Fruit fly (Drosophila melanogaster) whole organism, embryonic: Measurements from ENCODE around the gene Ssu72.

Experiments used
- Antp ChIP-seq: fragments of 200-800 bp; sonication (Bioruptor generic); optimal IDR thresholded peaks from 3 replicates; lab custom pipeline; 2016; ENCODE audit warnings: missing biosample characterization, missing genetic modification characterization
- Atf3 ChIP-seq: fragments of 200-800 bp; sonication (Bioruptor generic); optimal IDR thresholded peaks from 3 replicates; lab custom pipeline; 2016; ENCODE audit warnings: missing biosample characterization, missing genetic modification characterization
- B-H1 ChIP-seq: fragments of 200-800 bp; sonication (Bioruptor generic); IDR thresholded peaks from 3 replicates; pipeline ENCODE4 v1.3.6; 2022; ENCODE audit warnings: missing biosample characterization, missing genetic modification characterization
- Bdp1 ChIP-seq: fragments of 200-800 bp; sonication (Bioruptor generic); optimal IDR thresholded peaks from 3 replicates; lab custom pipeline; 2016; ENCODE audit warnings: missing biosample characterization, missing genetic modification characterization
- CG10267 ChIP-seq: fragments of 200-800 bp; sonication (Bioruptor generic); optimal IDR thresholded peaks from 2 replicates; lab custom pipeline; 2018; ENCODE audit warnings: missing biosample characterization, mild to moderate bottlenecking, missing genetic modification characterization, moderate library complexity
- CG12391 ChIP-seq: fragments of 200-800 bp; sonication (Bioruptor generic); optimal IDR thresholded peaks from 3 replicates; lab custom pipeline; 2018; ENCODE audit warnings: missing biosample characterization, mild to moderate bottlenecking, missing genetic modification characterization, moderate library complexity
- CG17186 ChIP-seq: fragments of 200-800 bp; sonication (Bioruptor generic); optimal IDR thresholded peaks from 3 replicates; lab custom pipeline; 2017; ENCODE audit warnings: missing biosample characterization, missing genetic modification reagents, missing genetic modification characterization
- CG2202 ChIP-seq: fragments of 200-800 bp; sonication (Bioruptor generic); optimal IDR thresholded peaks from 2 replicates; lab custom pipeline; 2018; ENCODE audit warnings: missing biosample characterization, mild to moderate bottlenecking, missing genetic modification characterization
- CG33213 ChIP-seq: fragments of 200-800 bp; sonication (Bioruptor generic); optimal IDR thresholded peaks from 3 replicates; lab custom pipeline; 2016; ENCODE audit warnings: missing biosample characterization, missing genetic modification characterization
- CG42726 ChIP-seq: fragments of 200-800 bp; sonication (Bioruptor generic); IDR thresholded peaks from 2 replicates; pipeline ENCODE4 v1.3.6; 2022; ENCODE audit warnings: missing biosample characterization, missing genetic modification characterization; ENCODE audit not compliant: partially characterized antibody
- CG4424 ChIP-seq: fragments of 200-800 bp; sonication (Bioruptor generic); optimal IDR thresholded peaks from 3 replicates; lab custom pipeline; 2016; ENCODE audit warnings: missing biosample characterization, missing genetic modification characterization
- CG7271 ChIP-seq: fragments of 200-800 bp; sonication (Bioruptor generic); optimal IDR thresholded peaks from 2 replicates; lab custom pipeline; 2018; ENCODE audit warnings: missing biosample characterization, mild to moderate bottlenecking, missing genetic modification characterization, moderate library complexity
- CG8924 ChIP-seq: fragments of 200-800 bp; optimal IDR thresholded peaks from 3 replicates; lab custom pipeline; 2019; ENCODE audit warnings: missing biosample characterization, mild to moderate bottlenecking, missing genetic modification characterization, moderate library complexity
- CG9797 ChIP-seq: fragments of 200-800 bp; sonication (Bioruptor generic); optimal IDR thresholded peaks from 3 replicates; lab custom pipeline; 2018; ENCODE audit warnings: missing biosample characterization, mild to moderate bottlenecking, missing genetic modification characterization
- Camta ChIP-seq: fragments of 200-800 bp; sonication (Bioruptor generic); optimal IDR thresholded peaks from 2 replicates; lab custom pipeline; 2016; ENCODE audit warnings: missing biosample characterization, missing genetic modification characterization
- CrebB ChIP-seq: fragments of 200-800 bp; sonication (Bioruptor generic); optimal IDR thresholded peaks from 3 replicates; lab custom pipeline; 2018; ENCODE audit warnings: missing biosample characterization, mild to moderate bottlenecking, missing genetic modification characterization
- Dp ChIP-seq: fragments of 200-800 bp; sonication (Bioruptor generic); optimal IDR thresholded peaks from 2 replicates; lab custom pipeline; 2018; ENCODE audit warnings: missing biosample characterization, mild to moderate bottlenecking, missing genetic modification characterization, moderate library complexity
- Elba2 ChIP-seq: fragments of 200-800 bp; sonication (Bioruptor generic); optimal IDR thresholded peaks from 3 replicates; lab custom pipeline; 2016; ENCODE audit warnings: missing biosample characterization, missing genetic modification characterization
- Ets65A ChIP-seq: fragments of 200-800 bp; sonication (Bioruptor generic); peaks from one replicate; lab custom pipeline; 2016; ENCODE audit warnings: missing biosample characterization, missing genetic modification characterization
- Ets97D ChIP-seq: fragments of 200-800 bp; sonication (Bioruptor generic); optimal IDR thresholded peaks from 3 replicates; lab custom pipeline; 2016; ENCODE audit warnings: missing biosample characterization, missing genetic modification characterization
- Gsc ChIP-seq: fragments of 200-800 bp; sonication (Bioruptor generic); IDR thresholded peaks from 2 replicates; pipeline ENCODE4 v1.3.6; 2022; ENCODE audit warnings: missing biosample characterization, missing genetic modification characterization
- Hand ChIP-seq: fragments of 200-800 bp; sonication (Bioruptor generic); optimal IDR thresholded peaks from 2 replicates; lab custom pipeline; 2017; ENCODE audit warnings: mild to moderate bottlenecking, missing biosample characterization, missing genetic modification reagents, missing genetic modification characterization
- Hsf ChIP-seq: fragments of 200-800 bp; sonication (Bioruptor generic); optimal IDR thresholded peaks from 3 replicates; lab custom pipeline; 2016; ENCODE audit warnings: missing biosample characterization, missing genetic modification characterization
- Lhr ChIP-seq: fragments of 200-800 bp; sonication (Bioruptor generic); optimal IDR thresholded peaks from 3 replicates; lab custom pipeline; 2017; ENCODE audit warnings: mild to moderate bottlenecking, missing biosample characterization, missing genetic modification reagents, missing genetic modification characterization
- NC2β ChIP-seq: fragments of 200-800 bp; sonication (Bioruptor generic); optimal IDR thresholded peaks from 2 replicates; lab custom pipeline; 2016; ENCODE audit warnings: missing biosample characterization, missing genetic modification characterization
- PHDP ChIP-seq: fragments of 200-800 bp; sonication (Bioruptor generic); optimal IDR thresholded peaks from 3 replicates; lab custom pipeline; 2018; ENCODE audit warnings: missing biosample characterization, mild to moderate bottlenecking, missing genetic modification characterization, moderate library complexity
- Pdp1 ChIP-seq, 2 experiments: fragments of 200-800 bp; sonication (Bioruptor generic); optimal IDR thresholded peaks; 3 replicates each; lab custom pipeline; 2016; ENCODE audit warnings: missing biosample characterization in 2 of 2, missing genetic modification characterization in 2 of 2, mild to moderate bottlenecking in 1 of 2, moderate library complexity in 1 of 2
- Poxn ChIP-seq: fragments of 200-800 bp; sonication (Bioruptor generic); IDR thresholded peaks from 2 replicates; pipeline ENCODE4 v1.3.6; 2022; ENCODE audit warnings: missing biosample characterization, missing genetic modification characterization
- Rfx ChIP-seq: fragments of 200-800 bp; sonication (Bioruptor generic); IDR thresholded peaks from 2 replicates; pipeline ENCODE4 v1.3.6; 2022; ENCODE audit warnings: missing biosample characterization, missing genetic modification characterization
- Scr ChIP-seq: fragments of 200-800 bp; sonication (Bioruptor generic); IDR thresholded peaks from 2 replicates; pipeline ENCODE4 v1.3.6; 2022; ENCODE audit warnings: missing biosample characterization, missing genetic modification characterization; ENCODE audit not compliant: partially characterized antibody
- Tbp ChIP-seq: fragments of >200 bp; optimal IDR thresholded peaks from 2 replicates; lab custom pipeline; 2018; ENCODE audit warnings: missing biosample characterization, missing genetic modification characterization
- bcd ChIP-seq: fragments of 200-800 bp; sonication (Bioruptor generic); optimal IDR thresholded peaks from 2 replicates; lab custom pipeline; 2017; ENCODE audit warnings: missing biosample characterization, mild to moderate bottlenecking, missing genetic modification characterization
- dan ChIP-seq: fragments of 200-800 bp; sonication (Bioruptor generic); IDR thresholded peaks from 2 replicates; pipeline ENCODE4 v1.3.6; 2022; ENCODE audit warnings: missing biosample characterization, missing genetic modification characterization
- gfzf ChIP-seq: fragments of 200-800 bp; sonication (Bioruptor generic); optimal IDR thresholded peaks from 2 replicates; lab custom pipeline; 2016; ENCODE audit warnings: missing biosample characterization, mild to moderate bottlenecking, missing genetic modification characterization, moderate library complexity
- grau ChIP-seq: fragments of 200-800 bp; optimal IDR thresholded peaks from 3 replicates; lab custom pipeline; 2019; ENCODE audit warnings: missing biosample characterization, mild to moderate bottlenecking, missing genetic modification characterization, moderate library complexity
- grn ChIP-seq: fragments of 200-800 bp; sonication (Bioruptor generic); optimal IDR thresholded peaks from 3 replicates; lab custom pipeline; 2017; ENCODE audit warnings: missing biosample characterization, missing genetic modification characterization
- jing ChIP-seq: fragments of 200-800 bp; sonication (Bioruptor generic); optimal IDR thresholded peaks from 2 replicates; lab custom pipeline; 2018; ENCODE audit warnings: missing biosample characterization, mild to moderate bottlenecking, missing genetic modification characterization
- nmo ChIP-seq: fragments of 200-800 bp; sonication (Bioruptor generic); optimal IDR thresholded peaks from 2 replicates; lab custom pipeline; 2018; ENCODE audit warnings: missing biosample characterization, mild to moderate bottlenecking, missing genetic modification characterization, moderate library complexity
- phol ChIP-seq: fragments of 200-800 bp; sonication (Bioruptor generic); optimal IDR thresholded peaks from 3 replicates; lab custom pipeline; 2018; ENCODE audit warnings: missing biosample characterization, mild to moderate bottlenecking, missing genetic modification characterization, moderate library complexity
- sc ChIP-seq, 3 experiments: fragments of >200 bp in 2 of 3; fragments of 200-800 bp in 1 of 3; sonication (Bioruptor generic) in 1 of 3; optimal IDR thresholded peaks; 2 replicates in 2 of 3; 3 replicates in 1 of 3; lab custom pipeline; 2017; ENCODE audit warnings: mild to moderate bottlenecking in 1 of 3, missing biosample characterization in 1 of 3, missing genetic modification characterization in 1 of 3, missing genetic modification reagents in 1 of 3
- sens ChIP-seq: fragments of 200-800 bp; sonication (Bioruptor generic); peaks from one replicate; lab custom pipeline; 2016; ENCODE audit warnings: missing biosample characterization, missing genetic modification characterization
- stwl ChIP-seq: fragments of 200-800 bp; sonication (Bioruptor generic); optimal IDR thresholded peaks from 3 replicates; lab custom pipeline; 2018; ENCODE audit warnings: missing biosample characterization, mild to moderate bottlenecking, missing genetic modification characterization, moderate library complexity
- sug ChIP-seq: fragments of 200-800 bp; optimal IDR thresholded peaks from 2 replicates; lab custom pipeline; 2019; ENCODE audit warnings: missing biosample characterization, mild to moderate bottlenecking, missing genetic modification characterization, moderate library complexity
- toy ChIP-seq: fragments of 200-800 bp; sonication (Bioruptor generic); IDR thresholded peaks from 2 replicates; pipeline ENCODE4 v1.3.6; 2022; ENCODE audit warnings: missing biosample characterization, missing genetic modification characterization

Ssu72 gene

dm6 chrX:19704083-19704482 lies 39.7 kb downstream of the Ssu72 start, which contains the start of the genes CG14230 and CG14232 (continued):
- TF ChIP-seq Ets65A (GFP tag; lab: Kevin White, UChicago) (peak; percentile 90), Gsc (GFP tag; lab: Robert Waterston, UW) (no peak), CG17186 (GFP tag; lab: Kevin White, UChicago) (peak; percentile 42), B-H1 (GFP tag; lab: Robert Waterston, UW) (no peak), Scr (GFP tag; lab: Robert Waterston, UW) (0 out of 2 replicates have a peak, but pooled peaks have one; percentile 33), Camta (GFP tag; lab: Kevin White, UChicago) (no peak), CG2202 (tag; lab: Kevin White, UChicago) (no peak), Elba2 (GFP tag; lab: Kevin White, UChicago) (peak; percentile 47), sc (optimal IDR thresholded peaks at IDR 0.05; lab: Kevin White, UChicago) (no peak), sc (GFP tag; optimal IDR thresholded peaks at IDR 0.05; lab: Kevin White, UChicago) (no peak), sug (tag; lab: Kevin White, UChicago) (peak; percentile 19), nmo (GFP tag; lab: Kevin White, UChicago) (peak; percentile 44), Ets97D (peak; percentile 55), CG8924 (tag; lab: Kevin White, UChicago) (peak; percentile 11), grn (no peak), Hand (GFP tag; lab: Kevin White, UChicago) (no peak), Bdp1 (no peak), CG33213 (peak; percentile 16), sens (GFP tag; lab: Kevin White, UChicago) (peak; percentile 66), CG7271 (tag; lab: Kevin White, UChicago) (no peak), toy (GFP tag; lab: Robert Waterston, UW) (no peak), gfzf (GFP tag; lab: Kevin White, UChicago) (peak; percentile 87), CG12391 (tag; lab: Kevin White, UChicago) (peak; percentile 33), Tbp (GFP tag; lab: Kevin White, UChicago) (peak; percentile 17), NC2β (GFP tag; lab: Kevin White, UChicago) (no peak), Antp (GFP tag; lab: Kevin White, UChicago) (no peak), stwl (tag; lab: Kevin White, UChicago) (peak; percentile 89), grau (peak; percentile 17), Poxn (no peak), Rfx (GFP tag; lab: Robert Waterston, UW) (0 out of 2 replicates have a peak, but pooled peaks have one; percentile 23), Hsf (GFP tag; lab: Kevin White, UChicago) (no peak), CG9797 (GFP tag; lab: Kevin White, UChicago) (peak; percentile 81), jing (no peak), bcd (GFP tag; lab: Kevin White, UChicago) (no peak), CrebB (tag; lab: Kevin White, UChicago) (no peak), Pdp1 (GFP tag; optimal IDR thresholded peaks at IDR 0.05; lab: Kevin White, UChicago) (peak in 1 of 2 experiments; percentile 28), CG10267 (peak; percentile 90), Atf3 (no peak), Lhr (peak; percentile 2), CG4424 (GFP tag; lab: Kevin White, UChicago) (no peak), dan (no peak), CG42726 (GFP tag; lab: Robert Waterston, UW) (no peak), Dp (GFP tag; lab: Kevin White, UChicago) (peak; percentile 34), PHDP (tag; lab: Kevin White, UChicago) (peak; percentile 5), phol (tag; lab: Kevin White, UChicago) (peak; percentile 24)
